Worm (Caenorhabditis elegans): ENCODE measurements around the gene kcmf-1.

Gene kcmf-1

ce11 chrIII:7854494-7855184, 25.4 kb downstream of the kcmf-1 start, which contains the start of gene rpl-35 (continued):
- TF ChIP-seq sptf-1 (tag; optimal IDR thresholded peaks at IDR 0.05): peak; percentile 97
- TF ChIP-seq snpc-4 (tag; optimal IDR thresholded peaks at IDR 0.05): no peak
- peak; percentile 100 for TF ChIP-seq lin-13 (tag; optimal IDR thresholded peaks at IDR 0.05)
- peak; percentile 92 for TF ChIP-seq M03D4.4 (tag; optimal IDR thresholded peaks at IDR 0.05)
- TF ChIP-seq nhr-2 (tag; optimal IDR thresholded peaks at IDR 0.05): peak; percentile 50
- TF ChIP-seq unc-120 (tag; optimal IDR thresholded peaks at IDR 0.05; ENCODE audit: poor library complexity, severe bottlenecking): peak; percentile 95
- TF ChIP-seq drap-1 (GFP tag; optimal IDR thresholded peaks at IDR 0.05): peak; percentile 95
- TF ChIP-seq flh-1 (GFP tag; optimal IDR thresholded peaks at IDR 0.05): peak; percentile 44

DNA sequence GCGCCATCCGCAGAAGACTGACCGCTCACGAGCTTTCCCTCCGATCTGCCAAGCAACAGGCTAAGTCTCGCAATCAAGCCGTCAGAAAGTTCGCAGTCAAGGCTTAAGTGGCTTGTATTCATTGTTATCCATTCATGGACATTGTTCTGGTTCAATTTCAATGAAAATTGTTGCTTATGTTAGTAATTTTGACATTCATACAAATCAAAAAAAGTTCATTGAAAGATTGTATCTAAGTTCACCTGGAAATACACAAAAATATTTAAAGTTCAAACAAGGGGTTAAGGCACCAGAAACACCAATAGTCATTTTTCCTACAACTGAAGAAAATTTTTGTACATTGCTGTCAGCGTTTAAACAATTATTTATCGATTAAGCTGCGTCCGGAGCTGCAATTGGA, 26.3 kb downstream of the kcmf-1 start:
- TF ChIP-seq nhr-2 (tag; optimal IDR thresholded peaks at IDR 0.05) (no peak), bed-3 (GFP tag; optimal IDR thresholded peaks at IDR 0.05) (no peak), blmp-1 (tag; optimal IDR thresholded peaks at IDR 0.05) (no peak)

ce11 chrIII:7857142-7857541, 27.9 kb downstream of the kcmf-1 start, which contains the start of gene tag-307:
Gene tag-307 (minus strand): TSS chrIII:7857242.
- TF ChIP-seq nhr-237 (tag; optimal IDR thresholded peaks at IDR 0.05) (no peak), elt-3 (tag; optimal IDR thresholded peaks at IDR 0.05) (no peak), mep-1 (tag; optimal IDR thresholded peaks at IDR 0.05) (no peak), ceh-83 (GFP tag; optimal IDR thresholded peaks at IDR 0.05) (no peak), nhr-2 (tag; optimal IDR thresholded peaks at IDR 0.05) (no peak), sptf-1 (tag; optimal IDR thresholded peaks at IDR 0.05) (no peak)

- peak; percentile 10 for TF ChIP-seq ces-1 (GFP tag; optimal IDR thresholded peaks at IDR 0.05)
- no peak for TF ChIP-seq ceh-83 (GFP tag; optimal IDR thresholded peaks at IDR 0.05)
These were observed 29.3 kb downstream of the kcmf-1 start, which contains the start of the genes coq-5 and ufm-1 for ce11 chrIII:7858407-7859029. Gene coq-5 (minus strand): TSS chrIII:7858457. Gene ufm-1 (plus strand): TSS chrIII:7858979.

DNA sequence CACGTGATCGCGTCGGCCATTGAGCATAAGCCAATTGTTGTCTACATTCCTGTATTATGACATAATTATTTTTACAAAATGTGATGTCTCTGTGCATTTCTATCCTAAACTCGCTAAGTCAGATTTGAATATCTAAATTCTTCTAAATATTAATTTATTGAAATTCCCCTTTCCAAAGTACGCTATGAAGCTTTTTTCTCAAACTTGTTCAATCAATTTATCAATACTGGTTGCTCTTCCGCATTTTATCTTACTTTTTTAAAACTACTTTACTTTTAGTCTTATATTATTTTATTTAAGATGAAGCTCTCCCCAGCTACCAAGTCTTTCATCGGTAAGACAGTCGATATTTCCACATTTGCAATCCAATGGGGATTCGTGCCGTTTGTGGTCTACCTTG, 30.1 kb downstream of the kcmf-1 start, which contains the start of gene tomm-7:
Gene tomm-7 (plus strand): TSS at position 301 of the 400 bp plus-strand sequence.
- no peak for TF ChIP-seq hlh-1 (tag; optimal IDR thresholded peaks at IDR 0.05)
- TF ChIP-seq unc-39 (tag; optimal IDR thresholded peaks at IDR 0.05): no peak
- TF ChIP-seq snpc-4 (tag; optimal IDR thresholded peaks at IDR 0.05): no peak
- TF ChIP-seq sptf-1 (tag; optimal IDR thresholded peaks at IDR 0.05): no peak

DNA sequence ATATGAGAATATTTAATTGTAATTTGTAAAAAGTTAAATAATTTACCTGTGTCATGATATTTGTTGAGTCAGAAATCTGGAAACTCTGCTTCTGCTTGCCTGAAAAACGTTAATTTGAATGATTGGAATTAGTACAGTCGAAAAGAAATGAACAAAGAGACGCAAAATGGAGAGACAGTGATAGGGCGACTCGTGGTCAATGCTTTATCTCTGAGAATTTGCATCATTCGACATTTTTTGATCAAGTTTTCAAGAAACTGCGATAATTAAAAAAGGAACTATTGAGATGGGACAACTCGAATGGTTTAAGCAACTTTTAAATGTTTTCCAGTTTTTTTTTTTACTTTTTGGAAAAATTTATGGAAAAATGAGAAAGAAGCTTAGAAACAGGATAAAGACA, 31.7 kb downstream of the kcmf-1 start, which contains the start of gene cuc-1:
Gene cuc-1 (minus strand): TSS at position 101 of the 400 bp plus-strand sequence.
- TF ChIP-seq unc-120 (tag; optimal IDR thresholded peaks at IDR 0.05; ENCODE audit: poor library complexity, severe bottlenecking): no peak
- no peak for TF ChIP-seq ces-1 (GFP tag; optimal IDR thresholded peaks at IDR 0.05)
- no peak for TF ChIP-seq flh-1 (GFP tag; optimal IDR thresholded peaks at IDR 0.05)
- TF ChIP-seq nhr-28 (tag; optimal IDR thresholded peaks at IDR 0.05): no peak
- no peak for TF ChIP-seq sem-2 (GFP tag; optimal IDR thresholded peaks at IDR 0.05)
- TF ChIP-seq drap-1 (GFP tag; optimal IDR thresholded peaks at IDR 0.05): no peak
- peak; percentile 36 for TF ChIP-seq zip-8 (tag; optimal IDR thresholded peaks at IDR 0.05)

DNA sequence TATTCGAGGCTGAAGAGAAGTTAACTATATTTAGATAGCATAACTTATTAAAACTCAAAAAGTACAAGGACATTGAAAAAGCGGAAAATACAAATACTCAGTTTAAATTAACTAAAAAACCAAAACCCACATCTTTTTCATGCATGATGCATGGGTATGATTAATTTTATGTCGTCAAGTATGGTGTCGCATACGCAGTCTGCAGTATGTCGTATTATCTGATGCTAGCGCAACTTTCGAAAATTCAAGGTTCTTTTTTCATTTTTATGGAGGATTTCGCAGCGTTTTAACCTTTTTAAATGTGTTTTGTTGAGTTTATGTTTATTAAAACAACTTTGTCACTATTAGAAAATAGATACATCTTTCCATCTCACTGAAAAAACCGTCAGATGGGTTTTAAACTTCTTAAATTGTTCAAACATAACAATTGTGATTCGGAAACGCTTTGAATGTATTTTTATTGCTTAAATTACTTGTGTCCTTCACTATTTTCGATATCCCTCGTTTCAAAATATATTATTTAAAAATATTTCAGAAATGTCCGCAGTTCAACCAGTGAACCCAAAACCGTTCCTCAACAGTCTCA, 32.4 kb downstream of the kcmf-1 start, which contains the start of gene snr-5:
Gene snr-5 (plus strand): TSS at position 536 of the 586 bp plus-strand sequence.
- TF ChIP-seq hlh-1 (tag; optimal IDR thresholded peaks at IDR 0.05) (no peak), unc-120 (tag; optimal IDR thresholded peaks at IDR 0.05; ENCODE audit: poor library complexity, severe bottlenecking) (no peak), sptf-1 (tag; optimal IDR thresholded peaks at IDR 0.05) (no peak), nhr-76 (tag; optimal IDR thresholded peaks at IDR 0.05) (no peak), ham-2 (GFP tag; optimal IDR thresholded peaks at IDR 0.05) (no peak), elt-1 (tag; optimal IDR thresholded peaks at IDR 0.05; ENCODE audit: borderline replicate concordance, insufficient read depth) (no peak), drap-1 (GFP tag; optimal IDR thresholded peaks at IDR 0.05) (no peak), pha-4 (tag; optimal IDR thresholded peaks at IDR 0.05) (no peak), blmp-1 (tag; optimal IDR thresholded peaks at IDR 0.05) (no peak), ceh-43 (GFP tag; optimal IDR thresholded peaks at IDR 0.05) (no peak)
